Worm (Caenorhabditis elegans) whole organism, late embryonic: ENCODE results near the gene F59E11.5.

Experiments
- ama-1 ChIP-seq: fragments of 150-350 bp; optimal IDR thresholded peaks from 2 replicates; lab custom pipeline; 2014
- ceh-18 ChIP-seq: sonication (generic microtip); optimal IDR thresholded peaks from 2 replicates; lab custom pipeline; 2016; ENCODE audit warnings: missing genetic modification characterization, missing compliant biosample characterization
- ceh-19 ChIP-seq: fragments of 200-800 bp; sonication (Bioruptor generic); optimal IDR thresholded peaks from 2 replicates; lab custom pipeline; 2018; ENCODE audit warnings: mild to moderate bottlenecking, missing genetic modification characterization, missing compliant biosample characterization
- ceh-30 ChIP-seq: fragments of 150-350 bp; optimal IDR thresholded peaks from 2 replicates; lab custom pipeline; 2014; ENCODE audit warnings: missing biosample characterization, missing genetic modification characterization
- ceh-9 ChIP-seq: sonication (generic microtip); optimal IDR thresholded peaks from 2 replicates; lab custom pipeline; 2016; ENCODE audit warnings: mild to moderate bottlenecking, missing genetic modification characterization, inconsistent platforms, missing compliant biosample characterization
- mec-3 ChIP-seq: sonication (generic microtip); optimal IDR thresholded peaks from 2 replicates; lab custom pipeline; 2016; ENCODE audit warnings: borderline replicate concordance, missing genetic modification characterization, missing compliant biosample characterization
- npax-4 ChIP-seq: sonication (generic microtip); optimal IDR thresholded peaks from 2 replicates; lab custom pipeline; 2016; ENCODE audit warnings: missing genetic modification characterization, missing compliant biosample characterization
- pax-1 ChIP-seq: fragments of 150-350 bp; optimal IDR thresholded peaks from 2 replicates; lab custom pipeline; 2014; ENCODE audit warnings: missing biosample characterization, missing genetic modification characterization
- pha-4 ChIP-seq: fragments of 150-350 bp; optimal IDR thresholded peaks from 2 replicates; lab custom pipeline; 2018; ENCODE audit warnings: missing biosample characterization, missing genetic modification reagents, missing genetic modification characterization
- ref-2 ChIP-seq: sonication (generic microtip); optimal IDR thresholded peaks from 2 replicates; lab custom pipeline; 2016; ENCODE audit warnings: missing genetic modification characterization, missing compliant biosample characterization
- tbx-2 ChIP-seq: sonication (generic microtip); optimal IDR thresholded peaks from 2 replicates; lab custom pipeline; 2016; ENCODE audit warnings: missing genetic modification characterization, missing compliant biosample characterization
- zip-5 ChIP-seq: sonication (generic microtip); optimal IDR thresholded peaks from 2 replicates; lab custom pipeline; 2016; ENCODE audit warnings: missing genetic modification characterization, missing compliant biosample characterization

DNA sequence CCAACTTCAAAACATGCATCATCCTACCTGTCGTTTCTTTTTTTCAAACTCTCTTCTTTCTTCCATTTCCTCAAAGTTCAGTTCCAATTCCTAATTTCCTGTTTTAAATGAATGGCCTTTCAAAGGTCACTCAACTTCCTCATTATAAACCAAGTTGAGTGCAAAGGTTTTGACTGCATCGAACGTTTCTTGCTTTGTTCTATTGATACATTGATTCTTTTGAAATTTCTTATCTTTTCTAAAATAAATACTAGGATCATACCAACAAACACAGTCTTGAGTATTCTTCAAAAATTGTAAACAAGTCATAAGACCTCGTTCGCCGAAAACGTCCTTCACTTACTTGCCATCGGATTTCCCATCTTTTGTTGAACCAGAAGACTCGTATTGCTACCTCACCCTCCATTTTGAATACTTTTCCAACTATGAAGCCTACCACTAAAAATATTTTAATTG, 4.7 kb upstream of the F59E11.5 start, which contains the start of gene F59E11.7:
- no peak for TF ChIP-seq npax-4 (tag; lab: Kevin White, UChicago)
- TF ChIP-seq ceh-19 (GFP tag; lab: Kevin White, UChicago), result no peak
- TF ChIP-seq ceh-18 (tag; lab: Kevin White, UChicago), result no peak
- no peak for TF ChIP-seq pha-4 (tag; lab: Kevin White, UChicago)
- TF ChIP-seq ceh-9 (tag; lab: Kevin White, UChicago), result no peak
- TF ChIP-seq pax-1 (tag; lab: Kevin White, UChicago), result no peak
- no peak for TF ChIP-seq tbx-2 (tag; lab: Kevin White, UChicago)
- no peak for TF ChIP-seq zip-5 (tag; lab: Kevin White, UChicago)
- no peak for TF ChIP-seq ceh-30
- TF ChIP-seq ama-1 (lab: Kevin White, UChicago), result no peak
- no peak for TF ChIP-seq mec-3
- TF ChIP-seq ref-2 (tag; lab: Kevin White, UChicago), result no peak
